Worm (Caenorhabditis elegans) whole organism, young adult: ENCODE results near the gene mod-1.

Experiments used
- B0261.1 ChIP-seq: sonication (generic microtip); optimal IDR thresholded peaks from 2 replicates; lab custom pipeline; 2016; ENCODE audit warnings: mild to moderate bottlenecking, missing genetic modification characterization, moderate library complexity, missing compliant biosample characterization
- C06A6.2 ChIP-seq: fragments of 200-800 bp; sonication (Bioruptor generic); conservative IDR thresholded peaks from 2 replicates; pipeline ENCODE4 v1.3.6; 2022; ENCODE audit warnings: missing genetic modification characterization, missing compliant biosample characterization
- D2030.7 ChIP-seq: fragments of 200-800 bp; sonication (Bioruptor generic); IDR thresholded peaks from 2 replicates; pipeline ENCODE4 v1.3.6; 2022; ENCODE audit warnings: missing genetic modification reagents, missing genetic modification characterization, missing compliant biosample characterization
- F37B4.10 ChIP-seq: fragments of 200-800 bp; sonication (Bioruptor generic); IDR thresholded peaks from 2 replicates; pipeline ENCODE4 v1.3.6; 2022; ENCODE audit warnings: missing genetic modification characterization, missing compliant biosample characterization
- K12H6.12 ChIP-seq: fragments of 200-800 bp; sonication (Bioruptor generic); optimal IDR thresholded peaks from 2 replicates; lab custom pipeline; 2018; ENCODE audit warnings: mild to moderate bottlenecking, missing genetic modification characterization, missing compliant biosample characterization
- Y67H2A.10 ChIP-seq: fragments of 200-800 bp; sonication (Bioruptor generic); conservative IDR thresholded peaks from 2 replicates; pipeline ENCODE4 v1.3.6; 2022; ENCODE audit warnings: missing genetic modification reagents, missing genetic modification characterization, missing compliant biosample characterization
- Y79H2A.3 ChIP-seq: fragments of 200-800 bp; sonication (Bioruptor generic); conservative IDR thresholded peaks from 2 replicates; pipeline ENCODE4 v1.3.6; 2022; ENCODE audit warnings: missing genetic modification reagents, missing genetic modification characterization, missing compliant biosample characterization
- ama-1 ChIP-seq, 3 experiments: fragments of 150-350 bp in 1 of 3; sonication (generic microtip) in 2 of 3; optimal IDR thresholded peaks; 2 replicates each; lab custom pipeline; 2014 to 2018; ENCODE audit warnings: missing biosample characterization in 2 of 3, missing genetic modification characterization in 2 of 3, missing genetic modification reagents in 2 of 3
- athp-1 ChIP-seq: sonication (generic microtip); optimal IDR thresholded peaks from 2 replicates; lab custom pipeline; 2017; ENCODE audit warnings: mild to moderate bottlenecking, missing genetic modification characterization, missing compliant biosample characterization
- attf-5 ChIP-seq: fragments of 200-800 bp; sonication (Bioruptor generic); optimal IDR thresholded peaks from 2 replicates; lab custom pipeline; 2018; ENCODE audit warnings: mild to moderate bottlenecking, missing genetic modification characterization, missing compliant biosample characterization
- attf-6 ChIP-seq: fragments of 200-800 bp; sonication (Bioruptor generic); IDR thresholded peaks from 2 replicates; pipeline ENCODE4 v1.3.6; 2022; ENCODE audit warnings: missing genetic modification reagents, missing genetic modification characterization, missing compliant biosample characterization
- ccch-3 ChIP-seq: fragments of 200-800 bp; sonication (Bioruptor generic); optimal IDR thresholded peaks from 2 replicates; lab custom pipeline; 2018; ENCODE audit warnings: mild to moderate bottlenecking, missing genetic modification characterization, missing compliant biosample characterization
- cebp-1 ChIP-seq, 2 experiments: fragments of 200-800 bp in 1 of 2; sonication (Bioruptor generic) in 1 of 2; sonication (generic microtip) in 1 of 2; IDR thresholded peaks in 1 of 2; optimal IDR thresholded peaks in 1 of 2; 2 replicates each; pipeline versions ENCODE4 v1.3.6 to Lab custom; 2017 to 2022; ENCODE audit warnings: missing compliant biosample characterization in 2 of 2, missing genetic modification characterization in 2 of 2, mild to moderate bottlenecking in 1 of 2, missing genetic modification reagents in 1 of 2, moderate library complexity in 1 of 2
- cebp-2 ChIP-seq: fragments of 200-800 bp; sonication (Bioruptor generic); IDR thresholded peaks from 2 replicates; pipeline ENCODE4 v1.3.6; 2022; ENCODE audit warnings: missing genetic modification characterization, missing compliant biosample characterization
- ceh-40 ChIP-seq: fragments of 200-800 bp; sonication (Bioruptor generic); IDR thresholded peaks from 2 replicates; pipeline ENCODE4 v1.3.6; 2022; ENCODE audit warnings: missing genetic modification characterization, missing compliant biosample characterization
- ceh-91 ChIP-seq: fragments of 200-800 bp; sonication (Bioruptor generic); IDR thresholded peaks from 2 replicates; pipeline ENCODE4 v1.3.6; 2022; ENCODE audit warnings: missing genetic modification reagents, missing genetic modification characterization, missing compliant biosample characterization
- die-1 ChIP-seq: sonication (generic microtip); optimal IDR thresholded peaks from 2 replicates; lab custom pipeline; 2016; ENCODE audit warnings: missing genotype, mild to moderate bottlenecking, missing genetic modification characterization, missing compliant biosample characterization
- dpl-1 ChIP-seq: fragments of 150-350 bp; optimal IDR thresholded peaks from 2 replicates; lab custom pipeline; 2014; ENCODE audit warnings: missing biosample characterization, missing genetic modification reagents, missing genetic modification characterization
- egl-44 ChIP-seq: fragments of 200-800 bp; sonication (Bioruptor generic); IDR thresholded peaks from 2 replicates; pipeline ENCODE4 v1.3.6; 2022; ENCODE audit warnings: missing genetic modification reagents, missing genetic modification characterization, missing compliant biosample characterization
- hsf-1 ChIP-seq: fragments of 200-800 bp; sonication (Bioruptor generic); IDR thresholded peaks from 2 replicates; pipeline ENCODE4 v1.3.6; 2022; ENCODE audit warnings: missing genetic modification reagents, missing genetic modification characterization, missing compliant biosample characterization
- lin-40 ChIP-seq: sonication (generic microtip); optimal IDR thresholded peaks from 2 replicates; lab custom pipeline; 2016; ENCODE audit warnings: missing genetic modification characterization, mild to moderate bottlenecking, missing compliant biosample characterization, missing genotype, missing genetic modification reagents
- lin-54 ChIP-seq: fragments of 200-800 bp; sonication (Bioruptor generic); optimal IDR thresholded peaks from 2 replicates; lab custom pipeline; 2018; ENCODE audit warnings: mild to moderate bottlenecking, missing genetic modification characterization, missing compliant biosample characterization
- lsy-27 ChIP-seq: sonication (generic microtip); optimal IDR thresholded peaks from 2 replicates; lab custom pipeline; 2017; ENCODE audit warnings: missing genetic modification characterization, mild to moderate bottlenecking, missing compliant biosample characterization, antibody characterized with exemption, missing genotype, borderline replicate concordance; ENCODE audit not compliant: insufficient read depth
- madf-10 ChIP-seq: sonication (generic microtip); optimal IDR thresholded peaks from 2 replicates; lab custom pipeline; 2016; ENCODE audit warnings: mild to moderate bottlenecking, missing genetic modification characterization, missing compliant biosample characterization
- madf-6 ChIP-seq: fragments of 200-800 bp; sonication (Bioruptor generic); IDR thresholded peaks from 2 replicates; pipeline ENCODE4 v1.3.6; 2022; ENCODE audit warnings: missing genetic modification reagents, missing genetic modification characterization, missing compliant biosample characterization
- mes-4 ChIP-seq: sonication (generic microtip); optimal IDR thresholded peaks from 2 replicates; lab custom pipeline; 2016; ENCODE audit warnings: missing genotype, missing genetic modification characterization, missing compliant biosample characterization
- nhr-80 ChIP-seq: sonication (generic microtip); optimal IDR thresholded peaks from 2 replicates; lab custom pipeline; 2016; ENCODE audit warnings: missing genetic modification characterization, missing compliant biosample characterization
- pha-4 ChIP-seq: fragments of 150-350 bp; sonication (generic microtip); optimal IDR thresholded peaks from 2 replicates; lab custom pipeline; 2014; ENCODE audit warnings: missing biosample characterization, missing genetic modification reagents, missing genetic modification characterization
- rcor-1 ChIP-seq: fragments of 200-800 bp; sonication (Bioruptor generic); IDR thresholded peaks from 2 replicates; pipeline ENCODE4 v1.3.6; 2022; ENCODE audit warnings: missing genetic modification reagents, missing genetic modification characterization, missing compliant biosample characterization
- somi-1 ChIP-seq: fragments of 200-800 bp; sonication (Bioruptor generic); optimal IDR thresholded peaks from 2 replicates; lab custom pipeline; 2018; ENCODE audit warnings: mild to moderate bottlenecking, missing genetic modification characterization, missing compliant biosample characterization
- tbp1 ChIP-seq: fragments of 200-800 bp; sonication (Bioruptor generic); optimal IDR thresholded peaks from 2 replicates; lab custom pipeline; 2018; ENCODE audit warnings: mild to moderate bottlenecking, missing genetic modification characterization, missing compliant biosample characterization
- xnd-1 ChIP-seq: sonication (generic microtip); optimal IDR thresholded peaks from 2 replicates; lab custom pipeline; 2016; ENCODE audit warnings: missing genotype, missing genetic modification reagents, missing genetic modification characterization, missing compliant biosample characterization
- ztf-26 ChIP-seq: sonication (generic microtip); optimal IDR thresholded peaks from 2 replicates; lab custom pipeline; 2017; ENCODE audit warnings: missing genetic modification characterization, missing compliant biosample characterization
- ztf-3 ChIP-seq: fragments of 200-800 bp; sonication (Bioruptor generic); optimal IDR thresholded peaks from 2 replicates; lab custom pipeline; 2018; ENCODE audit warnings: mild to moderate bottlenecking, missing genetic modification characterization, missing compliant biosample characterization
- ztf-6 ChIP-seq: fragments of 200-800 bp; sonication (Bioruptor generic); IDR thresholded peaks from 2 replicates; pipeline ENCODE4 v1.3.6; 2022; ENCODE audit warnings: missing genetic modification reagents, missing genetic modification characterization, missing compliant biosample characterization

The mod-1 gene

DNA sequence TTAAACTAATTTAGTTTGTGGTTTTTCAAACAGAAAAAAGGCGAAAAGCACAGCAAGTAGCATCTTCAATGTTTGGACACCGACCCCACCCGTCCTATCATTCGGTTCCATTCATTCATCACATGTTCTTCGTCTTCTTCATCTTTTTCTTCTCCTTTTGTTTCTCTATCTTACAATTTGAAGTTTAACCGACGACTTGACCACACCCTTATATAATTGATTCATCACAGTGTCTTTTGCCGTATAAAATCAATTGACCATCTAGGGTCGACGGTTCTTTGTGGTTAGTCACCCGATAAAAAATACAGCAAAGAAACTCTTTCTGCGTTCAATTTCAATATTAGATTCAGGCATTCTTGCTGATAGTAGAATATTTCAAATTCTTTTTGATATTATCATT is 21.3 kb upstream of the mod-1 start:
- TF ChIP-seq madf-6 (GFP tag; lab: Robert Waterston, UW) (no peak), attf-5 (GFP tag; lab: Kevin White, UChicago) (peak; percentile 15), lin-40 (tag; lab: Kevin White, UChicago) (peak; percentile 18), cebp-1 (GFP tag; IDR thresholded peaks at IDR 0.05; lab: Robert Waterston, UW) (no peak), cebp-1 (tag; optimal IDR thresholded peaks at IDR 0.05; lab: Kevin White, UChicago) (peak; percentile 15), somi-1 (no peak), C06A6.2 (GFP tag; lab: Robert Waterston, UW) (0 out of 2 replicates have a peak, but pooled peaks have one; percentile 9), nhr-80 (tag; lab: Kevin White, UChicago) (peak; percentile 24), lin-54 (GFP tag; lab: Kevin White, UChicago) (peak; percentile 5), cebp-2 (GFP tag; lab: Robert Waterston, UW) (no peak), ama-1 (optimal IDR thresholded peaks at IDR 0.05; lab: Kevin White, UChicago) (peak; percentile 29), ama-1 (GFP tag; optimal IDR thresholded peaks at IDR 0.05; lab: Kevin White, UChicago) (no peak), attf-6 (0 out of 2 replicates have a peak, but pooled peaks have one; percentile 16), ztf-26 (tag; lab: Kevin White, UChicago) (peak; percentile 18)

DNA sequence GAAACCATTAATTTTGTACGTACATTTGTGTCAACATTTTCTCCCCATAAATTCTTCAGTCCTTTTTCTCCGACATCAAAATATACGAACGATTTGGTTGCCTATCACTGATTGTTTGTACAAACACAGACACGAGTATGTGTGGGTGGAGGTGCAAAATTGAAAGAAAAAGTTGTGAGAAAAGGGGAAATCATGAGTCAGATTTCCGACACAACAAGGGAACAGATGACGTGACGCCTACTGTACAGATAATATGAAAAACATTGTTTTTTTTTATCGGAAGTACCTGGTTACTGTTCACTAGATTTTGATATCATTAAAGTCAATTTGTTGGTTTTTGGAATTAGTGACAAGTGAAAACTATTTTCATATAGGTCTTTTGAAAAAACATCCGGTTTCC is 20.4 kb upstream of the mod-1 start:
- no peak for TF ChIP-seq die-1
- TF ChIP-seq D2030.7 (GFP tag; lab: Robert Waterston, UW) = no peak
- no peak for TF ChIP-seq cebp-1 (GFP tag; IDR thresholded peaks at IDR 0.05; lab: Robert Waterston, UW)
- no peak for TF ChIP-seq cebp-1 (tag; optimal IDR thresholded peaks at IDR 0.05; lab: Kevin White, UChicago)
- no peak for TF ChIP-seq tbp1 (GFP tag; lab: Kevin White, UChicago)
- TF ChIP-seq nhr-80 (tag; lab: Kevin White, UChicago) = no peak
- TF ChIP-seq F37B4.10 = no peak
- TF ChIP-seq ztf-6 (GFP tag; lab: Robert Waterston, UW) = no peak
- TF ChIP-seq mes-4 (tag; lab: Kevin White, UChicago) = no peak
- TF ChIP-seq madf-10 (tag; lab: Kevin White, UChicago) = no peak
- TF ChIP-seq B0261.1 (tag; lab: Kevin White, UChicago) = no peak
- TF ChIP-seq ceh-91 (GFP tag; lab: Robert Waterston, UW) = no peak
- no peak for TF ChIP-seq ztf-3
- TF ChIP-seq Y79H2A.3 = no peak

- TF ChIP-seq ceh-40 (GFP tag; lab: Robert Waterston, UW) (no peak), hsf-1 (GFP tag; lab: Robert Waterston, UW) (no peak), K12H6.12 (tag; lab: Kevin White, UChicago) (no peak), lsy-27 (tag; lab: Kevin White, UChicago) (no peak), egl-44 (GFP tag; lab: Robert Waterston, UW) (no peak), tbp1 (GFP tag; lab: Kevin White, UChicago) (no peak), Y67H2A.10 (GFP tag; lab: Robert Waterston, UW) (no peak), athp-1 (tag; lab: Kevin White, UChicago) (no peak), ccch-3 (no peak), rcor-1 (GFP tag; lab: Robert Waterston, UW) (no peak), dpl-1 (GFP tag; lab: Kevin White, UChicago) (no peak), nhr-80 (tag; lab: Kevin White, UChicago) (no peak), pha-4 (tag; lab: Kevin White, UChicago) (no peak), xnd-1 (tag; lab: Kevin White, UChicago) (no peak)
Observed at ce11 chrV:8932318-8932717, 18.5 kb upstream of the mod-1 start, which contains the start of gene H14N18.2. Gene H14N18.2 (plus strand): TSS chrV:8932618.
